Worm (Caenorhabditis elegans): ENCODE measurements around the gene nccd-1.

nccd-1 gene

ce11 chrIV:16995425-16995824 lies 6.9 kb downstream of the nccd-1 start, which contains the start of gene rom-4 (continued):
- TF ChIP-seq irx-1 (tag; optimal IDR thresholded peaks at IDR 0.05), result peak; percentile 89
- peak; percentile 78 for TF ChIP-seq sox-4 (tag; optimal IDR thresholded peaks at IDR 0.05)
- TF ChIP-seq fkh-4 (tag; optimal IDR thresholded peaks at IDR 0.05; ENCODE audit: borderline replicate concordance), result peak; percentile 88
- TF ChIP-seq elt-3 (tag; optimal IDR thresholded peaks at IDR 0.05), result no peak
- peak; percentile 71 for TF ChIP-seq unc-86 (tag; optimal IDR thresholded peaks at IDR 0.05)
- TF ChIP-seq nhr-12 (tag; optimal IDR thresholded peaks at IDR 0.05), result no peak
- peak; percentile 80 for TF ChIP-seq fkh-8 (tag; optimal IDR thresholded peaks at IDR 0.05)
- peak; percentile 93 to 96 (median 94) for TF ChIP-seq dpl-1 (GFP tag; optimal IDR thresholded peaks at IDR 0.05)
- TF ChIP-seq ceh-90 (tag; optimal IDR thresholded peaks at IDR 0.05), result peak; percentile 92
- peak; percentile 91 for TF ChIP-seq nhr-85 (tag)
- peak; percentile 86 for TF ChIP-seq dsc-1 (tag; optimal IDR thresholded peaks at IDR 0.05)
- TF ChIP-seq zip-4 (GFP tag; optimal IDR thresholded peaks at IDR 0.05), result no peak
- peak; percentile 26 for TF ChIP-seq lin-15B (tag; optimal IDR thresholded peaks at IDR 0.05)
- TF ChIP-seq zag-1 (tag; optimal IDR thresholded peaks at IDR 0.05), result no peak
- TF ChIP-seq lir-3 (tag; optimal IDR thresholded peaks at IDR 0.05; ENCODE audit: poor library complexity), result peak; percentile 95
- TF ChIP-seq egl-13 (tag; optimal IDR thresholded peaks at IDR 0.05), result peak; percentile 72
- no peak; the same call in none of the 2 replicates for TF ChIP-seq grh-1 (GFP tag; IDR thresholded peaks at IDR 0.05)
- TF ChIP-seq alr-1 (tag; optimal IDR thresholded peaks at IDR 0.05; ENCODE audit: borderline replicate concordance), result no peak
- TF ChIP-seq elt-2 (tag; optimal IDR thresholded peaks at IDR 0.05), result no peak
- no peak for TF ChIP-seq egl-27 (tag; optimal IDR thresholded peaks at IDR 0.05)
- TF ChIP-seq lin-39 (tag; optimal IDR thresholded peaks at IDR 0.05), result peak; percentile 17
- peak; percentile 79 for TF ChIP-seq xbp-1 (tag; optimal IDR thresholded peaks at IDR 0.05)
- TF ChIP-seq mab-9 (GFP tag; IDR thresholded peaks at IDR 0.05), result peak; percentile 61; the same call in 1 of the 2 replicates
- no peak for TF ChIP-seq ztf-4 (tag; optimal IDR thresholded peaks at IDR 0.05)
- peak; percentile 18 to 80 (median 67) for TF ChIP-seq ceh-82 (tag; optimal IDR thresholded peaks at IDR 0.05)
- peak; percentile 29 for TF ChIP-seq lin-13 (GFP tag; optimal IDR thresholded peaks at IDR 0.05)
- no peak for TF ChIP-seq vab-15 (tag; optimal IDR thresholded peaks at IDR 0.05)
- no peak for TF ChIP-seq hpl-2 (GFP tag; optimal IDR thresholded peaks at IDR 0.05)
- peak; percentile 34 for TF ChIP-seq jun-1 (tag; optimal IDR thresholded peaks at IDR 0.05)
- no peak for TF ChIP-seq fkh-10 (GFP tag; optimal IDR thresholded peaks at IDR 0.05)
- no peak for TF ChIP-seq pqm-1 (tag; optimal IDR thresholded peaks at IDR 0.05)
- peak; percentile 88 for TF ChIP-seq nhr-71 (tag; optimal IDR thresholded peaks at IDR 0.05)
- TF ChIP-seq efl-1 (optimal IDR thresholded peaks at IDR 0.05), result peak; percentile 97 to 99
- TF ChIP-seq efl-1 (GFP tag; optimal IDR thresholded peaks at IDR 0.05 in 1 of 2), result peak; percentile 96 to 99
- no peak for TF ChIP-seq ces-1 (GFP tag; optimal IDR thresholded peaks at IDR 0.05)
- no peak for TF ChIP-seq tlp-1 (tag; optimal IDR thresholded peaks at IDR 0.05)
- no peak for TF ChIP-seq hlh-17 (GFP tag; optimal IDR thresholded peaks at IDR 0.05; ENCODE audit: borderline replicate concordance)
- TF ChIP-seq nhr-84 (tag; optimal IDR thresholded peaks at IDR 0.05), result no peak
- peak; percentile 56 for TF ChIP-seq C16A3.4 (tag; optimal IDR thresholded peaks at IDR 0.05)
- TF ChIP-seq ceh-8 (GFP tag; optimal IDR thresholded peaks at IDR 0.05), result no peak
- TF ChIP-seq ets-5 (GFP tag; IDR thresholded peaks at IDR 0.05), result no peak
- TF ChIP-seq aha-1 (tag; optimal IDR thresholded peaks at IDR 0.05), result no peak
- TF ChIP-seq ceh-88 (GFP tag; IDR thresholded peaks at IDR 0.05), result peak; percentile 25; the same call in 1 of the 2 replicates
- TF ChIP-seq lsy-2 (tag; optimal IDR thresholded peaks at IDR 0.05), result peak; percentile 79 to 80
- no peak for TF ChIP-seq efl-3 (GFP tag; optimal IDR thresholded peaks at IDR 0.05)
- no peak for TF ChIP-seq C34B4.2 (tag; optimal IDR thresholded peaks at IDR 0.05)
- TF ChIP-seq ama-1 (optimal IDR thresholded peaks at IDR 0.05), result no peak
- TF ChIP-seq fos-1 (tag; optimal IDR thresholded peaks at IDR 0.05), result no peak
- no peak for TF ChIP-seq nhr-237 (tag; optimal IDR thresholded peaks at IDR 0.05)
- TF ChIP-seq aly-2 (tag; optimal IDR thresholded peaks at IDR 0.05), result no peak
- TF ChIP-seq blmp-1 (tag; optimal IDR thresholded peaks at IDR 0.05), result peak; percentile 10
- no peak for TF ChIP-seq nhr-11 (tag; optimal IDR thresholded peaks at IDR 0.05)
- peak; percentile 19 for TF ChIP-seq sup-37 (GFP tag; optimal IDR thresholded peaks at IDR 0.05)
- TF ChIP-seq F16B12.6 (tag; optimal IDR thresholded peaks at IDR 0.05), result peak; percentile 40

All from whole organism, L1 larva.